Worm (Caenorhabditis elegans) whole organism, midembryonic: ENCODE results near the gene cyh-1.

ENCODE experiments used
- T22C8.4 ChIP-seq: fragments of 200-800 bp; sonication (Bioruptor generic); IDR thresholded peaks from 2 replicates; pipeline ENCODE4 v1.3.6; 2022; ENCODE audit warnings: missing genetic modification characterization, missing compliant biosample characterization
- cog-1 ChIP-seq: sonication (generic microtip); optimal IDR thresholded peaks from 2 replicates; lab custom pipeline; 2016; ENCODE audit warnings: missing genetic modification characterization, missing compliant biosample characterization
- flt-1 ChIP-seq: fragments of 200-800 bp; sonication (Bioruptor generic); IDR thresholded peaks from 2 replicates; pipeline ENCODE4 v1.3.6; 2022; ENCODE audit warnings: missing genetic modification characterization, missing compliant biosample characterization
- klf-2 ChIP-seq: fragments of 200-800 bp; sonication (Bioruptor generic); conservative IDR thresholded peaks from 2 replicates; pipeline ENCODE4 v1.3.6; 2022; ENCODE audit warnings: missing genetic modification reagents, missing genetic modification characterization, missing compliant biosample characterization
- med-1 ChIP-seq: sonication (generic microtip); optimal IDR thresholded peaks from 2 replicates; lab custom pipeline; 2017; ENCODE audit warnings: missing genetic modification characterization, mild to moderate bottlenecking, missing compliant biosample characterization, antibody characterized with exemption, missing genetic modification reagents; ENCODE audit not compliant: insufficient read depth
- ref-1 ChIP-seq: fragments of 200-800 bp; sonication (Bioruptor generic); conservative IDR thresholded peaks from 2 replicates; pipeline ENCODE4 v1.3.6; 2022; ENCODE audit warnings: missing genetic modification reagents, missing genetic modification characterization, missing compliant biosample characterization
- tab-1 ChIP-seq: fragments of 200-800 bp; sonication (Bioruptor generic); IDR thresholded peaks from 2 replicates; pipeline ENCODE4 v1.3.6; 2022; ENCODE audit warnings: missing genetic modification characterization, missing compliant biosample characterization
- ztf-23 ChIP-seq: fragments of 200-800 bp; sonication (Bioruptor generic); IDR thresholded peaks from 2 replicates; pipeline ENCODE4 v1.3.6; 2022; ENCODE audit warnings: missing genetic modification reagents, missing genetic modification characterization, missing compliant biosample characterization
- ztf-29 ChIP-seq: fragments of 200-800 bp; sonication (Bioruptor generic); IDR thresholded peaks from 2 replicates; pipeline ENCODE4 v1.3.6; 2022; ENCODE audit warnings: missing genetic modification reagents, missing genetic modification characterization, missing compliant biosample characterization

ce11 chrII:3499386-3499785 lies 5.4 kb upstream of the cyh-1 start, which contains the start of gene Y49F6B.9:
- no peak for TF ChIP-seq tab-1 (GFP tag; lab: Robert Waterston, UW)
- TF ChIP-seq klf-2 (GFP tag; lab: Robert Waterston, UW): no peak
- no peak for TF ChIP-seq med-1
- TF ChIP-seq ztf-23 (GFP tag; lab: Robert Waterston, UW): no peak
- TF ChIP-seq flt-1 (GFP tag; lab: Robert Waterston, UW): no peak
- TF ChIP-seq ref-1 (GFP tag; lab: Robert Waterston, UW): no peak
- no peak for TF ChIP-seq ztf-29 (GFP tag; lab: Robert Waterston, UW)
- no peak for TF ChIP-seq T22C8.4 (GFP tag; lab: Robert Waterston, UW)
- TF ChIP-seq cog-1: no peak
